Worm (Caenorhabditis elegans) whole organism, late embryonic: ENCODE data around the gene mdt-27.

Experiments
- ahr-1 ChIP-seq: sonication (generic microtip); optimal IDR thresholded peaks from 2 replicates; lab custom pipeline; 2016; ENCODE audit warnings: missing genetic modification characterization, missing compliant biosample characterization
- dve-1 ChIP-seq: sonication (generic microtip); optimal IDR thresholded peaks from 2 replicates; lab custom pipeline; 2017; ENCODE audit warnings: antibody characterized with exemption, mild to moderate bottlenecking, missing genetic modification characterization, missing compliant biosample characterization
- pha-4 ChIP-seq: fragments of 150-350 bp; optimal IDR thresholded peaks from 2 replicates; lab custom pipeline; 2018; ENCODE audit warnings: missing biosample characterization, missing genetic modification reagents, missing genetic modification characterization

ce11 chrV:9218214-9218613 is 4.8 kb upstream of the mdt-27 start:
- no peak for TF ChIP-seq dve-1 (tag; lab: Kevin White, UChicago)
- no peak for TF ChIP-seq ahr-1 (tag; lab: Kevin White, UChicago)
- TF ChIP-seq pha-4 (tag; lab: Kevin White, UChicago) = no peak
